Fruit fly (Drosophila melanogaster) whole organism, adult: Measurements from ENCODE around the gene sov.
A peak's percentile ranks its signal among the peaks of the same experiment; 100 is the strongest.

Experiments
- CG11617 ChIP-seq: fragments of 200-800 bp; sonication (Bioruptor generic); optimal IDR thresholded peaks from 2 replicates; lab custom pipeline; 2017; ENCODE audit warnings: mild to moderate bottlenecking, missing biosample characterization, missing genetic modification reagents, missing genetic modification characterization
- CG12768 ChIP-seq: fragments of 200-800 bp; sonication (Bioruptor generic); optimal IDR thresholded peaks from 2 replicates; lab custom pipeline; 2017; ENCODE audit warnings: missing biosample characterization, missing genetic modification characterization, mild to moderate bottlenecking, moderate library complexity, missing genetic modification reagents
- CG14711 ChIP-seq: fragments of 200-800 bp; sonication (Bioruptor generic); optimal IDR thresholded peaks from 2 replicates; lab custom pipeline; 2018; ENCODE audit warnings: missing biosample characterization, mild to moderate bottlenecking, missing genetic modification characterization, moderate library complexity
- CG1620 ChIP-seq: fragments of 200-800 bp; sonication (Bioruptor generic); optimal IDR thresholded peaks from 2 replicates; lab custom pipeline; 2016; ENCODE audit warnings: missing biosample characterization, missing genetic modification characterization
- CG33017 ChIP-seq: fragments of 200-800 bp; sonication (Bioruptor generic); optimal IDR thresholded peaks from 2 replicates; lab custom pipeline; 2018; ENCODE audit warnings: missing biosample characterization, mild to moderate bottlenecking, missing genetic modification characterization, moderate library complexity
- CG5204 ChIP-seq: fragments of 200-800 bp; sonication (Bioruptor generic); optimal IDR thresholded peaks from 2 replicates; lab custom pipeline; 2016; ENCODE audit warnings: missing biosample characterization, missing genetic modification characterization
- CG7045 ChIP-seq: fragments of 200-800 bp; sonication (Bioruptor generic); optimal IDR thresholded peaks from 2 replicates; lab custom pipeline; 2017; ENCODE audit warnings: missing biosample characterization, mild to moderate bottlenecking, missing genetic modification characterization
- CG7101 ChIP-seq: fragments of 200-800 bp; sonication (Bioruptor generic); optimal IDR thresholded peaks from 2 replicates; lab custom pipeline; 2018; ENCODE audit warnings: missing biosample characterization, mild to moderate bottlenecking, missing genetic modification characterization, moderate library complexity
- Clk ChIP-seq: fragments of 200-800 bp; sonication (Bioruptor generic); optimal IDR thresholded peaks from 2 replicates; lab custom pipeline; 2017; ENCODE audit warnings: missing biosample characterization, missing genetic modification characterization
- Crg-1 ChIP-seq: fragments of 200-800 bp; sonication (Bioruptor generic); optimal IDR thresholded peaks from 2 replicates; lab custom pipeline; 2016; ENCODE audit warnings: missing biosample characterization, missing genetic modification characterization
- Hr96 ChIP-seq: fragments of 200-800 bp; sonication (Bioruptor generic); optimal IDR thresholded peaks from 2 replicates; lab custom pipeline; 2016; ENCODE audit warnings: missing biosample characterization, missing genetic modification characterization
- Mnt ChIP-seq: fragments of 200-800 bp; sonication (Bioruptor generic); optimal IDR thresholded peaks from 2 replicates; lab custom pipeline; 2016; ENCODE audit warnings: missing biosample characterization, mild to moderate bottlenecking, missing genetic modification characterization
- bab1 ChIP-seq: fragments of 200-800 bp; sonication (Bioruptor generic); optimal IDR thresholded peaks from 3 replicates; lab custom pipeline; 2019; ENCODE audit warnings: missing biosample characterization, mild to moderate bottlenecking, missing genetic modification characterization, moderate library complexity
- cic ChIP-seq: fragments of 200-800 bp; sonication (Bioruptor generic); optimal IDR thresholded peaks from 2 replicates; lab custom pipeline; 2017; ENCODE audit warnings: missing biosample characterization, mild to moderate bottlenecking, missing genetic modification characterization, moderate library complexity
- cnc ChIP-seq, 2 experiments: fragments of >200 bp; optimal IDR thresholded peaks; 2 replicates each; lab custom pipeline; 2017
- kay ChIP-seq: fragments of 200-800 bp; sonication (Bioruptor generic); peaks from one replicate; lab custom pipeline; 2016; ENCODE audit warnings: missing biosample characterization, missing genetic modification characterization, borderline replicate concordance
- ovo ChIP-seq: fragments of 200-800 bp; sonication (Bioruptor generic); optimal IDR thresholded peaks from 2 replicates; lab custom pipeline; 2016; ENCODE audit warnings: missing biosample characterization, missing genetic modification characterization
- pad ChIP-seq: fragments of 200-800 bp; sonication (Bioruptor generic); optimal IDR thresholded peaks from 3 replicates; lab custom pipeline; 2017; ENCODE audit warnings: missing biosample characterization, missing genetic modification characterization, mild to moderate bottlenecking, moderate library complexity, missing genetic modification reagents
- tj ChIP-seq: fragments of 200-800 bp; sonication (Bioruptor generic); optimal IDR thresholded peaks from 3 replicates; lab custom pipeline; 2017; ENCODE audit warnings: missing biosample characterization, mild to moderate bottlenecking, missing genetic modification characterization, moderate library complexity
- toe ChIP-seq: fragments of 200-800 bp; sonication (Bioruptor generic); optimal IDR thresholded peaks from 2 replicates; lab custom pipeline; 2016; ENCODE audit warnings: missing biosample characterization, missing genetic modification characterization

sov gene

dm6 chrX:6759184-6759965 lies 3.3 kb downstream of the sov start:
- TF ChIP-seq CG11617 (GFP tag; lab: Kevin White, UChicago), result peak; percentile 8
- TF ChIP-seq CG33017, result no peak
- peak; percentile 37 for TF ChIP-seq cic (GFP tag; lab: Kevin White, UChicago)
- TF ChIP-seq kay (GFP tag; lab: Kevin White, UChicago), result no peak
- peak; percentile 59 for TF ChIP-seq tj (GFP tag; lab: Kevin White, UChicago)
- TF ChIP-seq Mnt (GFP tag; lab: Kevin White, UChicago), result no peak
- no peak for TF ChIP-seq Hr96 (GFP tag; lab: Kevin White, UChicago)
- TF ChIP-seq CG1620 (GFP tag; lab: Kevin White, UChicago), result no peak
- peak; percentile 39 for TF ChIP-seq Crg-1 (GFP tag; lab: Kevin White, UChicago)
- TF ChIP-seq cnc (optimal IDR thresholded peaks at IDR 0.05; lab: Kevin White, UChicago), result no peak
- no peak for TF ChIP-seq CG7045 (GFP tag; lab: Kevin White, UChicago)
- TF ChIP-seq bab1 (GFP tag; lab: Kevin White, UChicago), result peak; percentile 18
- TF ChIP-seq CG7101 (tag; lab: Kevin White, UChicago), result peak; percentile 22
- no peak for TF ChIP-seq toe (GFP tag; lab: Kevin White, UChicago)

- TF ChIP-seq Clk (GFP tag; lab: Kevin White, UChicago) (peak; percentile 42), tj (GFP tag; lab: Kevin White, UChicago) (peak; percentile 74), bab1 (GFP tag; lab: Kevin White, UChicago) (peak; percentile 92), CG14711 (peak; percentile 85), toe (GFP tag; lab: Kevin White, UChicago) (no peak), pad (GFP tag; lab: Kevin White, UChicago) (peak; percentile 72), Hr96 (GFP tag; lab: Kevin White, UChicago) (peak; percentile 78), CG7101 (tag; lab: Kevin White, UChicago) (peak; percentile 90), cnc (optimal IDR thresholded peaks at IDR 0.05; lab: Kevin White, UChicago) (no peak), cic (GFP tag; lab: Kevin White, UChicago) (peak; percentile 26), CG11617 (GFP tag; lab: Kevin White, UChicago) (peak; percentile 86), Crg-1 (GFP tag; lab: Kevin White, UChicago) (peak; percentile 78), ovo (GFP tag; lab: Kevin White, UChicago) (peak; percentile 85), kay (GFP tag; lab: Kevin White, UChicago) (no peak), CG33017 (peak; percentile 78), CG7045 (GFP tag; lab: Kevin White, UChicago) (peak; percentile 70), Mnt (GFP tag; lab: Kevin White, UChicago) (peak; percentile 89), CG1620 (GFP tag; lab: Kevin White, UChicago) (peak; percentile 77), CG12768 (GFP tag; lab: Kevin White, UChicago) (peak; percentile 73), CG5204 (GFP tag; lab: Kevin White, UChicago) (no peak)
Observed at dm6 chrX:6770924-6771323, 14.8 kb downstream of the sov start, which contains the start of gene Coq7. Gene Coq7 (plus strand): TSS chrX:6771225.

dm6 chrX:6775622-6776021 lies 19.5 kb downstream of the sov start:
- no peak for TF ChIP-seq bab1 (GFP tag; lab: Kevin White, UChicago)
- TF ChIP-seq cnc (optimal IDR thresholded peaks at IDR 0.05; lab: Kevin White, UChicago), result no peak
- no peak for TF ChIP-seq CG5204 (GFP tag; lab: Kevin White, UChicago)
- TF ChIP-seq Mnt (GFP tag; lab: Kevin White, UChicago), result no peak
- no peak for TF ChIP-seq Clk (GFP tag; lab: Kevin White, UChicago)
- no peak for TF ChIP-seq pad (GFP tag; lab: Kevin White, UChicago)
- TF ChIP-seq cic (GFP tag; lab: Kevin White, UChicago), result no peak
- no peak for TF ChIP-seq CG7045 (GFP tag; lab: Kevin White, UChicago)
- TF ChIP-seq Crg-1 (GFP tag; lab: Kevin White, UChicago), result no peak
- TF ChIP-seq CG11617 (GFP tag; lab: Kevin White, UChicago), result no peak
- no peak for TF ChIP-seq CG7101 (tag; lab: Kevin White, UChicago)
- TF ChIP-seq CG12768 (GFP tag; lab: Kevin White, UChicago), result no peak
- TF ChIP-seq ovo (GFP tag; lab: Kevin White, UChicago), result no peak
- no peak for TF ChIP-seq CG33017
- TF ChIP-seq CG1620 (GFP tag; lab: Kevin White, UChicago), result no peak
- TF ChIP-seq tj (GFP tag; lab: Kevin White, UChicago), result no peak
- TF ChIP-seq toe (GFP tag; lab: Kevin White, UChicago), result no peak
- no peak for TF ChIP-seq kay (GFP tag; lab: Kevin White, UChicago)
- no peak for TF ChIP-seq Hr96 (GFP tag; lab: Kevin White, UChicago)
- TF ChIP-seq CG14711, result no peak

- TF ChIP-seq CG7045 (GFP tag; lab: Kevin White, UChicago) (no peak), Hr96 (GFP tag; lab: Kevin White, UChicago) (no peak), cic (GFP tag; lab: Kevin White, UChicago) (no peak)
Observed at dm6 chrX:6776274-6776673, 20.2 kb downstream of the sov start.

dm6 chrX:6776934-6777333 lies 20.8 kb downstream of the sov start:
- no peak for TF ChIP-seq CG5204 (GFP tag; lab: Kevin White, UChicago)

dm6 chrX:6777394-6777793 lies 21.3 kb downstream of the sov start:
- TF ChIP-seq CG5204 (GFP tag; lab: Kevin White, UChicago) (no peak), CG33017 (no peak), bab1 (GFP tag; lab: Kevin White, UChicago) (no peak), Hr96 (GFP tag; lab: Kevin White, UChicago) (no peak), tj (GFP tag; lab: Kevin White, UChicago) (no peak), Mnt (GFP tag; lab: Kevin White, UChicago) (no peak), CG11617 (GFP tag; lab: Kevin White, UChicago) (no peak), Clk (GFP tag; lab: Kevin White, UChicago) (no peak), pad (GFP tag; lab: Kevin White, UChicago) (no peak), ovo (GFP tag; lab: Kevin White, UChicago) (no peak), cnc (optimal IDR thresholded peaks at IDR 0.05; lab: Kevin White, UChicago) (no peak), CG7101 (tag; lab: Kevin White, UChicago) (no peak), CG14711 (no peak)
